Worm (Caenorhabditis elegans) whole organism, L4 larva: ENCODE results near the gene tyra-3.

ENCODE experiments used
- T26A8.4 ChIP-seq: fragments of 200-800 bp; sonication (Bioruptor generic); IDR thresholded peaks from 2 replicates; pipeline ENCODE4 v1.3.6; 2022; ENCODE audit warnings: missing genetic modification characterization, missing compliant biosample characterization
- aha-1 ChIP-seq: fragments of 150-350 bp; peaks from one replicate; lab custom pipeline; 2014; ENCODE audit warnings: missing biosample characterization, missing genetic modification characterization
- ceh-28 ChIP-seq: fragments of 150-350 bp; optimal IDR thresholded peaks from 2 replicates; lab custom pipeline; 2014; ENCODE audit warnings: missing biosample characterization, missing genetic modification reagents, missing genetic modification characterization
- ceh-32 ChIP-seq: sonication (generic microtip); optimal IDR thresholded peaks from 2 replicates; lab custom pipeline; 2016; ENCODE audit warnings: mild to moderate bottlenecking, missing genetic modification characterization, missing compliant biosample characterization; ENCODE audit not compliant: poor library complexity
- ces-1 ChIP-seq: fragments of 150-350 bp; sonication (generic microtip); optimal IDR thresholded peaks from 4 replicates; lab custom pipeline; 2014; ENCODE audit warnings: missing biosample characterization, missing genetic modification reagents, missing genetic modification characterization
- ctbp-1 ChIP-seq: fragments of 200-800 bp; sonication (Bioruptor generic); IDR thresholded peaks from 2 replicates; pipeline ENCODE4 v1.3.6; 2022; ENCODE audit warnings: missing genetic modification reagents, missing genetic modification characterization, missing compliant biosample characterization
- daf-16 ChIP-seq, 3 experiments: sonication (generic microtip); optimal IDR thresholded peaks; 2 replicates each; lab custom pipeline; 2016 to 2017; ENCODE audit warnings: missing genetic modification characterization in 3 of 3, missing genetic modification reagents in 3 of 3, mild to moderate bottlenecking in 2 of 3, missing compliant biosample characterization in 2 of 3, missing biosample characterization in 1 of 3, moderate library complexity in 1 of 3
- daf-19 ChIP-seq: fragments of 200-800 bp; sonication (Bioruptor generic); conservative IDR thresholded peaks from 2 replicates; pipeline ENCODE4 v1.3.6; 2022; ENCODE audit warnings: missing genetic modification characterization, missing compliant biosample characterization
- daf-8 ChIP-seq: fragments of 200-800 bp; sonication (Bioruptor generic); IDR thresholded peaks from 2 replicates; pipeline ENCODE4 v1.3.6; 2022; ENCODE audit warnings: missing genetic modification characterization, missing compliant biosample characterization
- dmd-6 ChIP-seq: fragments of 200-800 bp; sonication (Bioruptor generic); IDR thresholded peaks from 2 replicates; pipeline ENCODE4 v1.3.6; 2022; ENCODE audit warnings: missing genetic modification reagents, missing genetic modification characterization, missing compliant biosample characterization
- duxl-1 ChIP-seq: sonication (generic microtip); optimal IDR thresholded peaks from 2 replicates; lab custom pipeline; 2016; ENCODE audit warnings: mild to moderate bottlenecking, missing genetic modification characterization, moderate library complexity, missing compliant biosample characterization; ENCODE audit not compliant: poor library complexity
- dve-1 ChIP-seq: sonication (generic microtip); optimal IDR thresholded peaks from 2 replicates; lab custom pipeline; 2017; ENCODE audit warnings: antibody characterized with exemption, mild to moderate bottlenecking, missing genetic modification characterization, missing compliant biosample characterization; ENCODE audit not compliant: insufficient read depth
- fkh-10 ChIP-seq: fragments of 150-350 bp; optimal IDR thresholded peaks from 2 replicates; lab custom pipeline; 2014; ENCODE audit warnings: missing biosample characterization, missing genetic modification reagents, missing genetic modification characterization
- hif-1 ChIP-seq, 2 experiments: sonication (generic microtip); optimal IDR thresholded peaks; 2 replicates each; lab custom pipeline; 2016 to 2017; ENCODE audit warnings: missing compliant biosample characterization in 2 of 2, missing genetic modification characterization in 2 of 2, missing genetic modification reagents in 2 of 2, missing genotype in 2 of 2, mild to moderate bottlenecking in 1 of 2
- hlh-11 ChIP-seq: fragments of 200-800 bp; sonication (Bioruptor generic); optimal IDR thresholded peaks from 2 replicates; lab custom pipeline; 2018; ENCODE audit warnings: mild to moderate bottlenecking, missing genetic modification characterization, missing compliant biosample characterization
- hlh-30 ChIP-seq: sonication (generic microtip); optimal IDR thresholded peaks from 2 replicates; lab custom pipeline; 2017; ENCODE audit warnings: antibody characterized with exemption, mild to moderate bottlenecking, missing genetic modification characterization, missing compliant biosample characterization; ENCODE audit not compliant: insufficient read depth
- lsy-2 ChIP-seq, 2 experiments: fragments of 150-350 bp in 1 of 2; sonication (generic microtip) in 1 of 2; optimal IDR thresholded peaks; 2 replicates each; lab custom pipeline; 2014 to 2017; ENCODE audit warnings: missing biosample characterization in 2 of 2, missing genetic modification characterization in 2 of 2
- madf-9 ChIP-seq: fragments of 200-800 bp; sonication (Bioruptor generic); conservative IDR thresholded peaks from 2 replicates; pipeline ENCODE4 v1.3.6; 2022; ENCODE audit warnings: missing genetic modification reagents, missing genetic modification characterization, missing compliant biosample characterization
- mdt-29 ChIP-seq: fragments of 200-800 bp; sonication (Bioruptor generic); IDR thresholded peaks from 2 replicates; pipeline ENCODE4 v1.3.6; 2022; ENCODE audit warnings: missing genetic modification reagents, missing genetic modification characterization, missing compliant biosample characterization
- mes-2 ChIP-seq: sonication (generic microtip); optimal IDR thresholded peaks from 2 replicates; lab custom pipeline; 2016; ENCODE audit warnings: missing genotype, mild to moderate bottlenecking, missing genetic modification characterization, missing compliant biosample characterization; ENCODE audit not compliant: poor library complexity, severe bottlenecking
- nhr-10 ChIP-seq: fragments of 150-350 bp; optimal IDR thresholded peaks from 2 replicates; lab custom pipeline; 2014; ENCODE audit warnings: missing biosample characterization, missing genetic modification characterization
- nhr-102 ChIP-seq: sonication (generic microtip); optimal IDR thresholded peaks from 2 replicates; lab custom pipeline; 2016; ENCODE audit warnings: mild to moderate bottlenecking, missing genetic modification characterization, moderate library complexity, missing compliant biosample characterization
- nhr-28 ChIP-seq: fragments of 150-350 bp; optimal IDR thresholded peaks from 2 replicates; lab custom pipeline; 2014; ENCODE audit warnings: missing biosample characterization, missing genetic modification characterization
- nhr-6 ChIP-seq: fragments of 150-350 bp; optimal IDR thresholded peaks from 2 replicates; lab custom pipeline; 2014; ENCODE audit warnings: missing biosample characterization, missing genetic modification characterization
- pqm-1 ChIP-seq: sonication (generic microtip); optimal IDR thresholded peaks from 2 replicates; lab custom pipeline; 2017; ENCODE audit warnings: missing biosample characterization, missing genetic modification characterization
- rbr-2 ChIP-seq: sonication (generic microtip); optimal IDR thresholded peaks from 2 replicates; lab custom pipeline; 2016; ENCODE audit warnings: missing genotype, missing genetic modification characterization, missing compliant biosample characterization
- sdz-12 ChIP-seq: fragments of 200-800 bp; sonication (Bioruptor generic); optimal IDR thresholded peaks from 2 replicates; lab custom pipeline; 2018; ENCODE audit warnings: mild to moderate bottlenecking, missing genetic modification characterization, missing compliant biosample characterization
- snpc-4 ChIP-seq: fragments of 150-350 bp; optimal IDR thresholded peaks from 2 replicates; lab custom pipeline; 2014; ENCODE audit warnings: missing biosample characterization, missing genetic modification characterization
- tra-1 ChIP-seq: fragments of 200-800 bp; sonication (Bioruptor generic); IDR thresholded peaks from 2 replicates; pipeline ENCODE4 v1.3.6; 2022; ENCODE audit warnings: missing genetic modification reagents, missing genetic modification characterization, missing compliant biosample characterization
- vab-7 ChIP-seq: fragments of 200-800 bp; sonication (Bioruptor generic); IDR thresholded peaks from 2 replicates; pipeline ENCODE4 v1.3.6; 2022; ENCODE audit warnings: missing genetic modification reagents, missing genetic modification characterization, missing compliant biosample characterization
- zip-2 ChIP-seq: fragments of 150-350 bp; optimal IDR thresholded peaks from 2 replicates; lab custom pipeline; 2014; ENCODE audit warnings: missing biosample characterization, missing genetic modification characterization
- ztf-7 ChIP-seq: fragments of 150-350 bp; optimal IDR thresholded peaks from 2 replicates; lab custom pipeline; 2014; ENCODE audit warnings: missing biosample characterization, missing genetic modification characterization

The tyra-3 gene

ce11 chrX:4900685-4901084 lies 47.2 kb upstream of the tyra-3 start, which contains the start of gene T07F12.4:
TSS of gene T07F12.4 (minus strand) at chrX:4900814.
- TF ChIP-seq aha-1 (tag; lab: Kevin White, UChicago), result peak; percentile 93
- no peak for TF ChIP-seq duxl-1 (tag; lab: Kevin White, UChicago)

ce11 chrX:4901974-4902373 lies 45.9 kb upstream of the tyra-3 start:
- TF ChIP-seq daf-16 (GFP tag; optimal IDR thresholded peaks at IDR 0.05; lab: Kevin White, UChicago) (no peak), daf-16 (tag; optimal IDR thresholded peaks at IDR 0.05; lab: Kevin White, UChicago) (no peak), ces-1 (GFP tag; lab: Kevin White, UChicago) (peak; percentile 69), ceh-32 (tag; lab: Kevin White, UChicago) (no peak), zip-2 (tag; lab: Kevin White, UChicago) (no peak), vab-7 (GFP tag; lab: Robert Waterston, UW) (no peak), nhr-102 (tag; lab: Kevin White, UChicago) (no peak), daf-19 (no peak), madf-9 (GFP tag; lab: Robert Waterston, UW) (no peak), daf-8 (no peak), mdt-29 (GFP tag; lab: Robert Waterston, UW) (no peak), T26A8.4 (GFP tag; lab: Robert Waterston, UW) (no peak), lsy-2 (tag; optimal IDR thresholded peaks at IDR 0.05; lab: Kevin White, UChicago) (no peak), rbr-2 (tag; lab: Kevin White, UChicago) (no peak), fkh-10 (GFP tag; lab: Kevin White, UChicago) (peak; percentile 94), mes-2 (no peak), ztf-7 (tag; lab: Kevin White, UChicago) (no peak), ctbp-1 (GFP tag; lab: Robert Waterston, UW) (peak; percentile 51; the same call in 1 of the 2 replicates), ceh-28 (tag; lab: Kevin White, UChicago) (no peak), nhr-6 (tag; lab: Kevin White, UChicago) (no peak)

ce11 chrX:4902376-4902775 lies 45.5 kb upstream of the tyra-3 start:
- TF ChIP-seq nhr-10 (tag; lab: Kevin White, UChicago) (no peak), hif-1 (tag; optimal IDR thresholded peaks at IDR 0.05; lab: Kevin White, UChicago) (no peak), ces-1 (GFP tag; lab: Kevin White, UChicago) (no peak), snpc-4 (tag; lab: Kevin White, UChicago) (no peak)
- TF ChIP-seq, all 104 proteins: peak for 0

- TF ChIP-seq hlh-30 (peak; percentile 19), pqm-1 (tag; lab: Kevin White, UChicago) (peak; percentile 84), mdt-29 (GFP tag; lab: Robert Waterston, UW) (no peak), nhr-28 (peak; percentile 57), dve-1 (tag; lab: Kevin White, UChicago) (peak; percentile 62), tra-1 (0 out of 2 replicates have a peak, but pooled peaks have one; percentile 20), daf-16 (GFP tag; optimal IDR thresholded peaks at IDR 0.05; lab: Kevin White, UChicago) (no peak), daf-16 (tag; optimal IDR thresholded peaks at IDR 0.05; lab: Kevin White, UChicago) (peak; percentile 46), dmd-6 (peak; percentile 49), sdz-12 (no peak), hlh-11 (tag; lab: Kevin White, UChicago) (peak; percentile 59), hif-1 (tag; optimal IDR thresholded peaks at IDR 0.05; lab: Kevin White, UChicago) (no peak)
These were observed 42.0 kb upstream of the tyra-3 start, which contains the start of gene K05B2.2 for ce11 chrX:4905804-4906203. TSS of gene K05B2.2 (plus strand) at chrX:4906081.
